Worm (Caenorhabditis elegans) whole organism, L4 larva: Measurements from ENCODE around the gene F39G3.4.

Experiments used
- D1046.2 ChIP-seq: fragments of 200-800 bp; sonication (Bioruptor generic); IDR thresholded peaks from 2 replicates; pipeline ENCODE4 v1.3.6; 2022; ENCODE audit warnings: missing genetic modification characterization, missing compliant biosample characterization
- F44E2.7 ChIP-seq: fragments of 200-800 bp; sonication (Bioruptor generic); IDR thresholded peaks from 2 replicates; pipeline ENCODE4 v2.1.2; 2022; ENCODE audit warnings: missing genetic modification characterization, missing compliant biosample characterization
- ZK337.2 ChIP-seq: fragments of 200-800 bp; sonication (Bioruptor generic); IDR thresholded peaks from 2 replicates; pipeline ENCODE4 v1.3.6; 2022; ENCODE audit warnings: missing genetic modification reagents, missing genetic modification characterization, missing compliant biosample characterization
- lin-13 ChIP-seq: fragments of 150-350 bp; optimal IDR thresholded peaks from 2 replicates; lab custom pipeline; 2014; ENCODE audit warnings: missing biosample characterization, missing genetic modification reagents, missing genetic modification characterization
- madf-9 ChIP-seq: fragments of 200-800 bp; sonication (Bioruptor generic); conservative IDR thresholded peaks from 2 replicates; pipeline ENCODE4 v1.3.6; 2022; ENCODE audit warnings: missing genetic modification reagents, missing genetic modification characterization, missing compliant biosample characterization
- mep-1 ChIP-seq: fragments of 150-350 bp; sonication (generic microtip); optimal IDR thresholded peaks from 3 replicates; lab custom pipeline; 2014; ENCODE audit warnings: missing biosample characterization, missing genetic modification characterization
- nhr-41 ChIP-seq: fragments of 200-800 bp; sonication (Bioruptor generic); IDR thresholded peaks from 2 replicates; pipeline ENCODE4 v1.3.6; 2022; ENCODE audit warnings: missing genetic modification reagents, missing genetic modification characterization, missing compliant biosample characterization
- nhr-6 ChIP-seq: fragments of 150-350 bp; optimal IDR thresholded peaks from 2 replicates; lab custom pipeline; 2014; ENCODE audit warnings: missing biosample characterization, missing genetic modification characterization
- php-3 ChIP-seq: fragments of 200-800 bp; sonication (Bioruptor generic); IDR thresholded peaks from 2 replicates; pipeline ENCODE4 v1.3.6; 2022; ENCODE audit warnings: missing genetic modification reagents, missing genetic modification characterization, missing compliant biosample characterization
- saeg-2 ChIP-seq: fragments of 200-800 bp; sonication (Bioruptor generic); IDR thresholded peaks from 2 replicates; pipeline ENCODE4 v1.3.6; 2022; ENCODE audit warnings: missing genetic modification reagents, missing genetic modification characterization, missing compliant biosample characterization
- sdz-12 ChIP-seq: fragments of 200-800 bp; sonication (Bioruptor generic); optimal IDR thresholded peaks from 2 replicates; lab custom pipeline; 2018; ENCODE audit warnings: mild to moderate bottlenecking, missing genetic modification characterization, missing compliant biosample characterization
- snpc-4 ChIP-seq: fragments of 150-350 bp; optimal IDR thresholded peaks from 2 replicates; lab custom pipeline; 2014; ENCODE audit warnings: missing biosample characterization, missing genetic modification characterization
- tag-97 ChIP-seq: fragments of 200-800 bp; sonication (Bioruptor generic); IDR thresholded peaks from 2 replicates; pipeline ENCODE4 v1.3.6; 2022; ENCODE audit warnings: missing genetic modification characterization, missing compliant biosample characterization
- unc-62 ChIP-seq, 3 experiments: fragments of 150-350 bp in 1 of 3; sonication (generic microtip); optimal IDR thresholded peaks in 2 of 3; peaks in 1 of 3; 1 replicate in 1 of 3; 2 replicates in 2 of 3; lab custom pipeline; 2014 to 2017; ENCODE audit warnings: missing biosample characterization in 3 of 3, missing genetic modification characterization in 3 of 3, missing genetic modification reagents in 3 of 3, missing genotype in 1 of 3

ce11 chrV:4681670-4682069 lies 42.9 kb upstream of the F39G3.4 start, which contains the start of gene K03B4.4:
- TF ChIP-seq D1046.2 (no peak), ZK337.2 (GFP tag; lab: Robert Waterston, UW) (no peak), F44E2.7 (GFP tag; lab: Robert Waterston, UW) (no peak), php-3 (no peak), nhr-6 (tag; lab: Kevin White, UChicago) (no peak), madf-9 (GFP tag; lab: Robert Waterston, UW) (no peak), lin-13 (GFP tag; lab: Kevin White, UChicago) (no peak), sdz-12 (GFP tag; lab: Kevin White, UChicago) (no peak), saeg-2 (GFP tag; lab: Robert Waterston, UW) (no peak), mep-1 (tag; lab: Kevin White, UChicago) (no peak), snpc-4 (tag; lab: Kevin White, UChicago) (no peak), unc-62 (GFP tag; optimal IDR thresholded peaks at IDR 0.05 in 1 of 2; lab: Kevin White, UChicago) (no peak), unc-62 (tag; optimal IDR thresholded peaks at IDR 0.05; lab: Kevin White, UChicago) (no peak), tag-97 (GFP tag; lab: Robert Waterston, UW) (no peak), nhr-41 (GFP tag; lab: Robert Waterston, UW) (no peak)
